Fruit fly (Drosophila melanogaster) whole organism, pupa: Measurements from ENCODE around the gene Sf3b1.

Experiments
- CG10348 ChIP-seq: fragments of 200-800 bp; sonication (Bioruptor generic); IDR thresholded peaks from 2 replicates; pipeline ENCODE4 v1.3.6; 2022; ENCODE audit warnings: missing biosample characterization, missing genetic modification characterization
- CG13204 ChIP-seq: fragments of 200-800 bp; sonication (Bioruptor generic); optimal IDR thresholded peaks from 2 replicates; lab custom pipeline; 2018; ENCODE audit warnings: missing biosample characterization, mild to moderate bottlenecking, missing genetic modification characterization, moderate library complexity
- CG17806 ChIP-seq: fragments of 200-800 bp; sonication (Bioruptor generic); optimal IDR thresholded peaks from 2 replicates; lab custom pipeline; 2018; ENCODE audit warnings: missing biosample characterization, mild to moderate bottlenecking, missing genetic modification characterization, moderate library complexity
- CG4496 ChIP-seq: fragments of 200-800 bp; sonication (Bioruptor generic); IDR thresholded peaks from 3 replicates; pipeline ENCODE4 v1.3.6; 2022; ENCODE audit warnings: missing biosample characterization, missing genetic modification characterization
- CG8301 ChIP-seq: fragments of 200-800 bp; sonication (Bioruptor generic); optimal IDR thresholded peaks from 2 replicates; lab custom pipeline; 2018; ENCODE audit warnings: missing biosample characterization, mild to moderate bottlenecking, missing genetic modification characterization
- D1 ChIP-seq: fragments of 200-800 bp; sonication (Bioruptor generic); optimal IDR thresholded peaks from 2 replicates; lab custom pipeline; 2018; ENCODE audit warnings: missing biosample characterization, mild to moderate bottlenecking, missing genetic modification characterization, moderate library complexity
- EcR ChIP-seq: fragments of 200-800 bp; sonication (Bioruptor generic); optimal IDR thresholded peaks from 3 replicates; lab custom pipeline; 2019; ENCODE audit warnings: missing biosample characterization, missing genetic modification characterization, mild to moderate bottlenecking, moderate library complexity, missing genetic modification reagents
- Pif1A ChIP-seq: fragments of 200-800 bp; sonication (Bioruptor generic); optimal IDR thresholded peaks from 3 replicates; lab custom pipeline; 2016; ENCODE audit warnings: missing biosample characterization, missing genetic modification characterization
- Snoo ChIP-seq: fragments of 200-800 bp; sonication (Bioruptor generic); optimal IDR thresholded peaks from 3 replicates; lab custom pipeline; 2017; ENCODE audit warnings: missing biosample characterization, mild to moderate bottlenecking, missing genetic modification characterization, inconsistent platforms
- fd96Ca ChIP-seq: fragments of 200-800 bp; sonication (Bioruptor generic); IDR thresholded peaks from 3 replicates; pipeline ENCODE4 v1.3.6; 2022; ENCODE audit warnings: missing biosample characterization, missing genetic modification characterization
- gl ChIP-seq: fragments of 200-800 bp; sonication (Bioruptor generic); optimal IDR thresholded peaks from 2 replicates; lab custom pipeline; 2018; ENCODE audit warnings: missing biosample characterization, mild to moderate bottlenecking, missing genetic modification characterization
- rn ChIP-seq: fragments of 200-800 bp; sonication (Bioruptor generic); IDR thresholded peaks from 2 replicates; pipeline ENCODE4 v1.3.6; 2022; ENCODE audit warnings: missing biosample characterization, missing genetic modification characterization

dm6 chr2L:591511-591910, 23.4 kb downstream of the Sf3b1 start:
- TF ChIP-seq rn (no peak), Pif1A (GFP tag; lab: Kevin White, UChicago) (no peak), CG10348 (no peak), CG17806 (tag; lab: Kevin White, UChicago) (no peak), D1 (tag; lab: Kevin White, UChicago) (no peak), gl (tag; lab: Kevin White, UChicago) (no peak), CG8301 (tag; lab: Kevin White, UChicago) (no peak), fd96Ca (GFP tag; lab: Robert Waterston, UW) (no peak), Snoo (tag; lab: Kevin White, UChicago) (no peak), CG13204 (GFP tag; lab: Kevin White, UChicago) (no peak), CG4496 (GFP tag; lab: Robert Waterston, UW) (no peak), EcR (no peak)
